Worm (Caenorhabditis elegans): Measurements from ENCODE around the gene madf-4.

DNA sequence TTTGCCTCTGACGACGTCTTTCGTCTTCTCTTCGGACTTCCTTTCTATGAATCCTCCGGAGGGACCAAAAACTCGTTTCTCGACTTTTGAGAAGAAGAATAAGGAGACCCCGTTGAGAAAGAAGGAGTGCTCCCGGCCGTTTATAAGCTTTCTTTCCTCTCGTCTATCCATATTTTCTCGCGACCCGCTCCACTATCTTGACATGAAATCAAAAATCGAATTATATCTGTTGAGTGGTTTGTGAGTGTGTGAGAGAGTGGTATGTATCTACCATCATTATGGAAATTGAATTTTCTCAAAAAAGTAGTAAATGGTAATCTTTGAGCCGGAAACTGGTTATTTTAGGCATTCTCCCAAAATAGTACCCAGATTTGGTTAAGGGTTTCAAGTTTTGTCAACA, 51.1 kb downstream of the madf-4 start:
- TF ChIP-seq nhr-23 (tag; optimal IDR thresholded peaks at IDR 0.05) = no peak
- no peak for TF ChIP-seq hmg-11 (tag; optimal IDR thresholded peaks at IDR 0.05)
- TF ChIP-seq snpc-4 (tag; optimal IDR thresholded peaks at IDR 0.05) = no peak
- TF ChIP-seq unc-39 (tag; optimal IDR thresholded peaks at IDR 0.05) = no peak
- no peak for TF ChIP-seq ztf-4 (tag; optimal IDR thresholded peaks at IDR 0.05)
- TF ChIP-seq mdl-1 (tag; optimal IDR thresholded peaks at IDR 0.05) = no peak
- TF ChIP-seq unc-62 (GFP tag; optimal IDR thresholded peaks at IDR 0.05) = no peak
- TF ChIP-seq fos-1 (tag; optimal IDR thresholded peaks at IDR 0.05) = no peak
- no peak for TF ChIP-seq lin-39 (tag; optimal IDR thresholded peaks at IDR 0.05)
- TF ChIP-seq tbx-2 (tag; optimal IDR thresholded peaks at IDR 0.05) = no peak
- no peak for TF ChIP-seq nhr-11 (tag; optimal IDR thresholded peaks at IDR 0.05)
- TF ChIP-seq ZK546.5 (tag; optimal IDR thresholded peaks at IDR 0.05) = no peak
- TF ChIP-seq skn-1 (tag; optimal IDR thresholded peaks at IDR 0.05) = no peak
- no peak for TF ChIP-seq nhr-77 (tag; optimal IDR thresholded peaks at IDR 0.05)

All from whole organism, L3 larva.